Worm (Caenorhabditis elegans) whole organism, L4 larva: Measurements from ENCODE around the gene ttr-47.

ENCODE experiments used
- ama-1 ChIP-seq: fragments of 150-350 bp; optimal IDR thresholded peaks from 2 replicates; lab custom pipeline; 2014; ENCODE audit warnings: inconsistent platforms, mixed read lengths
- egl-27 ChIP-seq: sonication (generic microtip); optimal IDR thresholded peaks from 3 replicates; lab custom pipeline; 2017; ENCODE audit warnings: missing biosample characterization, missing genetic modification reagents, missing genetic modification characterization
- lin-13 ChIP-seq: fragments of 150-350 bp; optimal IDR thresholded peaks from 2 replicates; lab custom pipeline; 2014; ENCODE audit warnings: missing biosample characterization, missing genetic modification reagents, missing genetic modification characterization
- lsy-2 ChIP-seq, 2 experiments: fragments of 150-350 bp in 1 of 2; sonication (generic microtip) in 1 of 2; optimal IDR thresholded peaks; 2 replicates each; lab custom pipeline; 2014 to 2017; ENCODE audit warnings: missing biosample characterization in 2 of 2, missing genetic modification characterization in 2 of 2
- nhr-10 ChIP-seq: fragments of 150-350 bp; optimal IDR thresholded peaks from 2 replicates; lab custom pipeline; 2014; ENCODE audit warnings: missing biosample characterization, missing genetic modification characterization
- nhr-237 ChIP-seq: sonication (generic microtip); optimal IDR thresholded peaks from 2 replicates; lab custom pipeline; 2017; ENCODE audit warnings: missing biosample characterization, missing genetic modification characterization
- pqm-1 ChIP-seq: sonication (generic microtip); optimal IDR thresholded peaks from 2 replicates; lab custom pipeline; 2017; ENCODE audit warnings: missing biosample characterization, missing genetic modification characterization
- unc-130 ChIP-seq: sonication (generic microtip); optimal IDR thresholded peaks from 2 replicates; lab custom pipeline; 2016; ENCODE audit warnings: missing genetic modification reagents, missing genetic modification characterization, missing compliant biosample characterization
- unc-62 ChIP-seq, 3 experiments: fragments of 150-350 bp in 1 of 3; sonication (generic microtip); optimal IDR thresholded peaks in 2 of 3; peaks in 1 of 3; 1 replicate in 1 of 3; 2 replicates in 2 of 3; lab custom pipeline; 2014 to 2017; ENCODE audit warnings: missing biosample characterization in 3 of 3, missing genetic modification characterization in 3 of 3, missing genetic modification reagents in 3 of 3, missing genotype in 1 of 3
- zfp-2 ChIP-seq: sonication (generic microtip); optimal IDR thresholded peaks from 2 replicates; lab custom pipeline; 2016; ENCODE audit warnings: mild to moderate bottlenecking, missing genetic modification characterization, missing compliant biosample characterization

DNA sequence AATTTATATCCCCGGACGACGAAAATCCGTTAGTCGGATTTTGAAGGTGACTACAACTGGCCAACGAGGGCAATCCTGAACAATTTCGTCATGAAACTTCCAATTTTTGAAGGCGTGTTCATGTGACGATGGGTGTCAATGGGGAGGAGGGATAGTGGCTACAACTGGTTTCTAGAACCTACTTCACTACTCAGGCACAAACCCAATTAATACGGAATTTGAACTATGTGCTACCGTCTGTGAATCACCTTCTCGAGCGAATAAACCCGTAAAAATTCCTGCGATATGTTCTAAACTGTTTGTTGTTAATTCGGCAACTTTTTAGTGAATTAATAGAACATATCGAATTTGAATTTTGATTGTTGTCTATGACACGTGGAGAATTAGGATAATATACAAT lies 4.8 kb downstream of the ttr-47 start:
- TF ChIP-seq egl-27 (tag; lab: Kevin White, UChicago) = no peak
- TF ChIP-seq lin-13 (GFP tag; lab: Kevin White, UChicago) = no peak
- no peak for TF ChIP-seq nhr-10 (tag; lab: Kevin White, UChicago)
- TF ChIP-seq unc-130 = no peak
- no peak for TF ChIP-seq lsy-2 (tag; optimal IDR thresholded peaks at IDR 0.05; lab: Kevin White, UChicago)
- no peak for TF ChIP-seq ama-1
- no peak for TF ChIP-seq pqm-1 (tag; lab: Kevin White, UChicago)
- peak in 1 of 2 experiments; percentile 92 for TF ChIP-seq unc-62 (GFP tag; optimal IDR thresholded peaks at IDR 0.05 in 1 of 2; lab: Kevin White, UChicago)
- TF ChIP-seq unc-62 (tag; optimal IDR thresholded peaks at IDR 0.05; lab: Kevin White, UChicago) = no peak
- TF ChIP-seq zfp-2 (tag; lab: Kevin White, UChicago) = no peak
- no peak for TF ChIP-seq nhr-237 (tag; lab: Kevin White, UChicago)
